Fruit fly (Drosophila melanogaster) whole organism, embryonic: ENCODE data around the gene VGlut.

Source experiments
- CG10321 ChIP-seq: fragments of 200-800 bp; sonication (Bioruptor generic); IDR thresholded peaks from 2 replicates; pipeline ENCODE4 v1.3.6; 2022; ENCODE audit warnings: missing biosample characterization, missing genetic modification characterization
- CG10959 ChIP-seq: fragments of 200-800 bp; sonication (Bioruptor generic); IDR thresholded peaks from 2 replicates; pipeline ENCODE4 v1.3.6; 2022; ENCODE audit warnings: missing biosample characterization, missing genetic modification characterization
- CG10979 ChIP-seq: fragments of 200-800 bp; sonication (Bioruptor generic); optimal IDR thresholded peaks from 2 replicates; lab custom pipeline; 2018; ENCODE audit warnings: missing biosample characterization, mild to moderate bottlenecking, missing genetic modification characterization, moderate library complexity
- CG11695 ChIP-seq: fragments of 200-800 bp; sonication (Bioruptor generic); IDR thresholded peaks from 3 replicates; pipeline ENCODE4 v1.3.6; 2022; ENCODE audit warnings: missing biosample characterization, missing genetic modification characterization
- CG12219 ChIP-seq: fragments of 200-800 bp; sonication (Bioruptor generic); optimal IDR thresholded peaks from 3 replicates; lab custom pipeline; 2018; ENCODE audit warnings: missing biosample characterization, mild to moderate bottlenecking, missing genetic modification characterization
- CG1603 ChIP-seq: fragments of 200-800 bp; sonication (Bioruptor generic); optimal IDR thresholded peaks from 2 replicates; lab custom pipeline; 2019; ENCODE audit warnings: missing biosample characterization, mild to moderate bottlenecking, missing genetic modification characterization, moderate library complexity
- CG16779 ChIP-seq: fragments of 200-800 bp; sonication (Bioruptor generic); IDR thresholded peaks from 2 replicates; pipeline ENCODE4 v1.3.6; 2022; ENCODE audit warnings: missing biosample characterization, missing genetic modification characterization
- CG17829 ChIP-seq: fragments of 200-800 bp; optimal IDR thresholded peaks from 2 replicates; lab custom pipeline; 2019; ENCODE audit warnings: missing biosample characterization, mild to moderate bottlenecking, missing genetic modification characterization, moderate library complexity
- CG34422 ChIP-seq: fragments of 200-800 bp; sonication (Bioruptor generic); IDR thresholded peaks from 3 replicates; pipeline ENCODE4 v1.3.6; 2022; ENCODE audit warnings: missing biosample characterization, missing genetic modification characterization
- CG6254 ChIP-seq: fragments of 200-800 bp; sonication (Bioruptor generic); optimal IDR thresholded peaks from 3 replicates; lab custom pipeline; 2017; ENCODE audit warnings: mild to moderate bottlenecking, missing biosample characterization, missing genetic modification reagents, missing genetic modification characterization
- CG6813 ChIP-seq: fragments of 200-800 bp; sonication (Bioruptor generic); optimal IDR thresholded peaks from 2 replicates; lab custom pipeline; 2017; ENCODE audit warnings: missing biosample characterization, missing genetic modification characterization, mild to moderate bottlenecking, moderate library complexity, missing genetic modification reagents
- CG7987 ChIP-seq: fragments of 200-800 bp; sonication (Bioruptor generic); optimal IDR thresholded peaks from 2 replicates; lab custom pipeline; 2018; ENCODE audit warnings: missing biosample characterization, mild to moderate bottlenecking, missing genetic modification characterization, moderate library complexity
- CG9797 ChIP-seq: fragments of 200-800 bp; sonication (Bioruptor generic); optimal IDR thresholded peaks from 3 replicates; lab custom pipeline; 2018; ENCODE audit warnings: missing biosample characterization, mild to moderate bottlenecking, missing genetic modification characterization
- Chrac-16 ChIP-seq: fragments of 200-800 bp; sonication (Bioruptor generic); optimal IDR thresholded peaks from 3 replicates; lab custom pipeline; 2016; ENCODE audit warnings: missing biosample characterization, missing genetic modification characterization
- ERR ChIP-seq: fragments of 200-800 bp; sonication (Bioruptor generic); optimal IDR thresholded peaks from 2 replicates; lab custom pipeline; 2016; ENCODE audit warnings: missing biosample characterization, missing genetic modification characterization
- Eip74EF ChIP-seq, 2 experiments: fragments of 200-800 bp in 1 of 2; fragments of >200 bp in 1 of 2; sonication (Bioruptor generic) in 1 of 2; optimal IDR thresholded peaks; 2 replicates each; lab custom pipeline; 2017 to 2019; ENCODE audit warnings: missing biosample characterization in 2 of 2, missing genetic modification characterization in 2 of 2, mild to moderate bottlenecking in 1 of 2, moderate library complexity in 1 of 2
- Ets97D ChIP-seq: fragments of 200-800 bp; sonication (Bioruptor generic); optimal IDR thresholded peaks from 3 replicates; lab custom pipeline; 2016; ENCODE audit warnings: missing biosample characterization, missing genetic modification characterization
- Fer2 ChIP-seq: fragments of 200-800 bp; sonication (Bioruptor generic); optimal IDR thresholded peaks from 2 replicates; lab custom pipeline; 2018; ENCODE audit warnings: missing biosample characterization, mild to moderate bottlenecking, missing genetic modification characterization, moderate library complexity
- HHEX ChIP-seq: fragments of 200-800 bp; sonication (Bioruptor generic); optimal IDR thresholded peaks from 3 replicates; lab custom pipeline; 2017; ENCODE audit warnings: missing biosample characterization, mild to moderate bottlenecking, missing genetic modification characterization, missing genetic modification reagents
- Hr3 ChIP-seq: fragments of 200-800 bp; sonication (Bioruptor generic); optimal IDR thresholded peaks from 3 replicates; lab custom pipeline; 2016; ENCODE audit warnings: missing biosample characterization, missing genetic modification characterization
- NC2β ChIP-seq: fragments of 200-800 bp; sonication (Bioruptor generic); optimal IDR thresholded peaks from 2 replicates; lab custom pipeline; 2016; ENCODE audit warnings: missing biosample characterization, missing genetic modification characterization
- PHDP ChIP-seq: fragments of 200-800 bp; sonication (Bioruptor generic); optimal IDR thresholded peaks from 3 replicates; lab custom pipeline; 2018; ENCODE audit warnings: missing biosample characterization, mild to moderate bottlenecking, missing genetic modification characterization, moderate library complexity
- Ptx1 ChIP-seq: fragments of 200-800 bp; sonication (Bioruptor generic); IDR thresholded peaks from 2 replicates; pipeline ENCODE4 v1.3.6; 2022; ENCODE audit warnings: missing biosample characterization, missing genetic modification characterization
- Rx ChIP-seq: fragments of 200-800 bp; sonication (Bioruptor generic); IDR thresholded peaks from 2 replicates; pipeline ENCODE4 v1.3.6; 2022; ENCODE audit warnings: missing biosample characterization, missing genetic modification characterization
- Sox100B ChIP-seq: fragments of 200-800 bp; sonication (Bioruptor generic); optimal IDR thresholded peaks from 3 replicates; lab custom pipeline; 2018; ENCODE audit warnings: missing biosample characterization, mild to moderate bottlenecking, missing genetic modification characterization
- Spps ChIP-seq: fragments of 200-800 bp; sonication (Bioruptor generic); optimal IDR thresholded peaks from 2 replicates; lab custom pipeline; 2018; ENCODE audit warnings: missing biosample characterization, mild to moderate bottlenecking, missing genetic modification characterization
- Vsx1 ChIP-seq: fragments of 200-800 bp; sonication (Bioruptor generic); optimal IDR thresholded peaks from 2 replicates; lab custom pipeline; 2017; ENCODE audit warnings: missing biosample characterization, mild to moderate bottlenecking, missing genetic modification characterization, missing genetic modification reagents
- ap ChIP-seq: fragments of 200-800 bp; sonication (Bioruptor generic); IDR thresholded peaks from 2 replicates; pipeline ENCODE4 v1.3.6; 2022; ENCODE audit warnings: missing biosample characterization, missing genetic modification characterization
- br ChIP-seq: fragments of >200 bp; optimal IDR thresholded peaks from 2 replicates; lab custom pipeline; 2017
- crc ChIP-seq: fragments of 200-800 bp; sonication (Bioruptor generic); optimal IDR thresholded peaks from 2 replicates; lab custom pipeline; 2016; ENCODE audit warnings: missing biosample characterization, missing genetic modification characterization
- eyg ChIP-seq: fragments of 200-800 bp; sonication (Bioruptor generic); optimal IDR thresholded peaks from 3 replicates; lab custom pipeline; 2016; ENCODE audit warnings: missing biosample characterization, missing genetic modification characterization
- gro ChIP-seq: fragments of 200-800 bp; sonication (Bioruptor generic); optimal IDR thresholded peaks from 2 replicates; lab custom pipeline; 2016; ENCODE audit warnings: missing biosample characterization, missing genetic modification characterization
- her ChIP-seq: fragments of 200-800 bp; sonication (Bioruptor generic); optimal IDR thresholded peaks from 2 replicates; lab custom pipeline; 2016; ENCODE audit warnings: missing biosample characterization, missing genetic modification characterization
- ken ChIP-seq: fragments of 200-800 bp; sonication (Bioruptor generic); IDR thresholded peaks from 3 replicates; pipeline ENCODE4 v1.3.6; 2022; ENCODE audit warnings: missing biosample characterization, missing genetic modification characterization
- klu ChIP-seq: fragments of 200-800 bp; sonication (Bioruptor generic); IDR thresholded peaks from 2 replicates; pipeline ENCODE4 v1.3.6; 2022; ENCODE audit warnings: missing biosample characterization, missing genetic modification characterization
- knrl ChIP-seq: fragments of 200-800 bp; sonication (Bioruptor generic); IDR thresholded peaks from 3 replicates; pipeline ENCODE4 v1.3.6; 2022; ENCODE audit warnings: missing biosample characterization, missing genetic modification characterization; ENCODE audit not compliant: partially characterized antibody
- nerfin-1 ChIP-seq: fragments of 200-800 bp; sonication (Bioruptor generic); optimal IDR thresholded peaks from 3 replicates; lab custom pipeline; 2019; ENCODE audit warnings: missing biosample characterization, mild to moderate bottlenecking, missing genetic modification characterization, moderate library complexity
- nom ChIP-seq: fragments of 200-800 bp; sonication (Bioruptor generic); optimal IDR thresholded peaks from 2 replicates; lab custom pipeline; 2017; ENCODE audit warnings: missing biosample characterization, missing genetic modification characterization, mild to moderate bottlenecking, moderate library complexity, missing genetic modification reagents
- pb ChIP-seq: fragments of 200-800 bp; sonication (Bioruptor generic); optimal IDR thresholded peaks from 3 replicates; lab custom pipeline; 2016; ENCODE audit warnings: missing biosample characterization, missing genetic modification characterization
- pho ChIP-seq: fragments of 200-800 bp; sonication (Bioruptor generic); optimal IDR thresholded peaks from 2 replicates; lab custom pipeline; 2016; ENCODE audit warnings: missing biosample characterization, missing genetic modification characterization
- pita ChIP-seq: fragments of 200-800 bp; sonication (Bioruptor generic); optimal IDR thresholded peaks from 2 replicates; lab custom pipeline; 2017; ENCODE audit warnings: missing biosample characterization, mild to moderate bottlenecking, missing genetic modification characterization
- psq ChIP-seq: fragments of 200-800 bp; sonication (Bioruptor generic); optimal IDR thresholded peaks from 2 replicates; lab custom pipeline; 2017; ENCODE audit warnings: missing biosample characterization, missing genetic modification characterization
- pum ChIP-seq: fragments of 200-800 bp; sonication (Bioruptor generic); optimal IDR thresholded peaks from 2 replicates; lab custom pipeline; 2016; ENCODE audit warnings: missing biosample characterization, missing genetic modification characterization
- schlank ChIP-seq: fragments of 200-800 bp; sonication (Bioruptor generic); optimal IDR thresholded peaks from 2 replicates; lab custom pipeline; 2018; ENCODE audit warnings: missing biosample characterization, mild to moderate bottlenecking, missing genetic modification characterization
- seq ChIP-seq: fragments of 200-800 bp; sonication (Bioruptor generic); IDR thresholded peaks from 2 replicates; pipeline ENCODE4 v1.3.6; 2022; ENCODE audit warnings: missing biosample characterization, missing genetic modification characterization
- tgo ChIP-seq: fragments of 200-800 bp; sonication (Bioruptor generic); IDR thresholded peaks from 3 replicates; pipeline ENCODE4 v1.3.6; 2022; ENCODE audit warnings: missing biosample characterization, missing genetic modification characterization
- ttk ChIP-seq: fragments of 200-800 bp; sonication (Bioruptor generic); IDR thresholded peaks from 2 replicates; pipeline ENCODE4 v2.1.2; 2022; ENCODE audit warnings: missing biosample characterization, missing genetic modification characterization
- vfl ChIP-seq: fragments of 200-800 bp; sonication (Bioruptor generic); optimal IDR thresholded peaks from 2 replicates; lab custom pipeline; 2016; ENCODE audit warnings: missing biosample characterization, missing genetic modification characterization
- zfh1 ChIP-seq: fragments of 200-800 bp; sonication (Bioruptor generic); IDR thresholded peaks from 3 replicates; pipeline ENCODE4 v1.3.6; 2022; ENCODE audit warnings: missing biosample characterization, missing genetic modification characterization

VGlut gene

DNA sequence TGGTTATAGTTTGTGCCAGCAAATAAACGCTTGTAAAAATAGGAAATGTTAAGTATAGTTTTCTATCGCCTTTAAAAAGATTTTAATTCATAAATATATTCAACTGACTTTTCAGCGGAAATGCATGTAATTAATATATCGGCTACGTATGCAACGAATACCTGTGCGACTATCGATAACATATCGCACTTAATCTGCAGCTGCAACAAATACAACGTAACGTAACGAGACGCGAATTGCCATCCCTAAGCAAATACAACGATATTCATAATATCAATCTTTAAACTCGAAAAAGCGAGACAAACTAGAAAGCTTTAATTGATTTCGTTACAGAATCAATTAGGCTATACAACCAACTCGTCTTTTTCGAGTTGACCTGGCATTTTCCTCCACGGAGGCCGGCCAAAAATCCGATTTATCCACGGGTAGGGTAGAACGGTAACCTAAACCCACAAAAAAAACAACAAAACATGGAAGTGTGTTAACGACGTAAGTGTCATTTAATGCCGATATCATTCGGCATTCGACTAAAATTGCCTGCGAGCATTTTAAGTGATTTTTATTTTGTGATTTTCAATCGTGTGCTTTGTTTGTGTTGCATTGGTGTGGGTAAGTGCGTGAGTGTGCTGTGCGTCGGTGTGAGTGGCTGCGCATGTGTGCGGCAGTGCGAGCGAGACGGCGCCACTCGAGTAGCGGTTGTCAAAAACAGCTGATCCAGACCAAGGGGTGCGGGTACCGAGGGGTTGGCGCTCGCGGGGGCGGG lies 24.3 kb upstream of the VGlut start, which contains the start of gene Atxn7 (continued):
- TF ChIP-seq ERR (GFP tag; lab: Kevin White, UChicago): peak; percentile 16
- peak; percentile 62; the same call in 2 of the 3 replicates for TF ChIP-seq ken (GFP tag; lab: Robert Waterston, UW)
- TF ChIP-seq CG10959 (GFP tag; lab: Robert Waterston, UW): no peak
- peak; percentile 41 for TF ChIP-seq Fer2 (tag; lab: Kevin White, UChicago)
- peak; percentile 48 for TF ChIP-seq nom
- TF ChIP-seq knrl (GFP tag; lab: Robert Waterston, UW): peak; percentile 86
- TF ChIP-seq psq: peak; percentile 7
- peak; percentile 50 for TF ChIP-seq CG6254 (GFP tag; lab: Kevin White, UChicago)
- TF ChIP-seq PHDP (tag; lab: Kevin White, UChicago): peak; percentile 79
- TF ChIP-seq eyg (GFP tag; lab: Kevin White, UChicago): peak; percentile 61
- peak; percentile 99 for TF ChIP-seq Ets97D (GFP tag; lab: Kevin White, UChicago)
- TF ChIP-seq Ptx1: peak; percentile 62
- no peak for TF ChIP-seq Spps (tag; lab: Kevin White, UChicago)
- TF ChIP-seq CG10979 (tag; lab: Kevin White, UChicago): peak; percentile 45
- peak; percentile 48 for TF ChIP-seq pb (GFP tag; lab: Kevin White, UChicago)
- no peak for TF ChIP-seq Chrac-16 (GFP tag; lab: Kevin White, UChicago)
- peak; percentile 93 for TF ChIP-seq CG10321 (GFP tag; lab: Robert Waterston, UW)
- TF ChIP-seq CG17829: peak; percentile 49
- TF ChIP-seq ttk (GFP tag; lab: Robert Waterston, UW): peak; percentile 70
- peak; percentile 65 for TF ChIP-seq schlank
- peak; percentile 72 for TF ChIP-seq Sox100B
- TF ChIP-seq pho (GFP tag; lab: Kevin White, UChicago): peak; percentile 57
- TF ChIP-seq NC2β (GFP tag; lab: Kevin White, UChicago): peak; percentile 80
- 0 out of 2 replicates have a peak, but pooled peaks have one; percentile 22 for TF ChIP-seq Rx (GFP tag; lab: Robert Waterston, UW)
- TF ChIP-seq pita: no peak
- TF ChIP-seq ap: peak; percentile 61

DNA sequence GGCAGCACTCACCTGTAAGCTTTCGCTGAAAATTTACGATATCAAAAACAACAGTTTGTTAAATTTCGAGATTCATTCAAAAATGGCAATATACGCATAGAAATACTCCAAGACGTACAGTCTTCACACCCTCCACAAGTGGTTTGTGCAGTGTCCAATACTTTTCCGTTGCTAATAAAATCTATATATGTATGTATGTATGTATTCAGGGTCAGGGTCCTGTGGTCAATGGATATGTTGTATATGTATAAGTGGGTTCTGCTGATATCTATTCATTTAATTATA lies 23.7 kb upstream of the VGlut start:
- TF ChIP-seq gro (GFP tag; lab: Kevin White, UChicago) (no peak), zfh1 (0 out of 3 replicates have a peak, but pooled peaks have one; percentile 33), Eip74EF (GFP tag; optimal IDR thresholded peaks at IDR 0.05; lab: Kevin White, UChicago) (no peak), CG11695 (peak; percentile 15; the same call in 1 of the 3 replicates), CG1603 (tag; lab: Kevin White, UChicago) (peak; percentile 2), CG16779 (GFP tag; lab: Robert Waterston, UW) (0 out of 2 replicates have a peak, but pooled peaks have one; percentile 11), CG7987 (GFP tag; lab: Kevin White, UChicago) (no peak), CG6813 (GFP tag; lab: Kevin White, UChicago) (peak; percentile 23)

- peak; percentile 49 for TF ChIP-seq crc (GFP tag; lab: Kevin White, UChicago)
- peak; percentile 98 for TF ChIP-seq CG34422 (GFP tag; lab: Robert Waterston, UW)
- peak; percentile 94 for TF ChIP-seq seq
- no peak for TF ChIP-seq br (lab: Kevin White, UChicago)
- TF ChIP-seq HHEX (GFP tag; lab: Kevin White, UChicago): peak; percentile 80
- no peak for TF ChIP-seq her (GFP tag; lab: Kevin White, UChicago)
- peak; percentile 45 for TF ChIP-seq Ets97D (GFP tag; lab: Kevin White, UChicago)
- TF ChIP-seq ttk (GFP tag; lab: Robert Waterston, UW): peak; percentile 97
- no peak for TF ChIP-seq Vsx1 (GFP tag; lab: Kevin White, UChicago)
- peak; percentile 75 for TF ChIP-seq pum (GFP tag; lab: Kevin White, UChicago)
- TF ChIP-seq klu (GFP tag; lab: Robert Waterston, UW): peak; percentile 90
- TF ChIP-seq nerfin-1 (tag; lab: Kevin White, UChicago): peak; percentile 87
- TF ChIP-seq tgo (GFP tag; lab: Robert Waterston, UW): peak; percentile 97
- peak; percentile 73 for TF ChIP-seq vfl (GFP tag; lab: Kevin White, UChicago)
- peak; percentile 94 for TF ChIP-seq Hr3 (GFP tag; lab: Kevin White, UChicago)
- TF ChIP-seq CG12219: peak; percentile 88
- peak; percentile 75 for TF ChIP-seq CG9797 (GFP tag; lab: Kevin White, UChicago)
Observed at dm6 chr2L:2380805-2381204, 19.3 kb upstream of the VGlut start, which contains the start of gene Eogt. TSS of gene Eogt (plus strand) at chr2L:2381097.
